Fruit fly (Drosophila melanogaster) Kc167 (cell line): Measurements from ENCODE around the gene CG32413.

Source experiments
- Sin3A ChIP-seq: fragments of >200 bp; optimal IDR thresholded peaks from 2 replicates; lab custom pipeline; 2018; ENCODE audit warnings: missing external identifiers
- h ChIP-seq: fragments of >200 bp; optimal IDR thresholded peaks from 3 replicates; lab custom pipeline; 2018; ENCODE audit warnings: missing external identifiers
- psq ChIP-seq: fragments of >200 bp; optimal IDR thresholded peaks from 2 replicates; lab custom pipeline; 2017; ENCODE audit warnings: missing external identifiers

- TF ChIP-seq h (lab: Kevin White, UChicago) (no peak), psq (lab: Kevin White, UChicago) (no peak), Sin3A (no peak)
Measured at dm6 chr3L:5941508-5941907, 37.7 kb upstream of the CG32413 start.
